Fruit fly (Drosophila melanogaster) whole organism, embryonic: ENCODE measurements around the gene CG13012.

ENCODE experiments used
- Asciz ChIP-seq: fragments of 200-800 bp; sonication (Bioruptor generic); optimal IDR thresholded peaks from 2 replicates; lab custom pipeline; 2017; ENCODE audit warnings: missing biosample characterization, mild to moderate bottlenecking, missing genetic modification characterization, missing genetic modification reagents
- Bdp1 ChIP-seq: fragments of 200-800 bp; sonication (Bioruptor generic); optimal IDR thresholded peaks from 3 replicates; lab custom pipeline; 2016; ENCODE audit warnings: missing biosample characterization, missing genetic modification characterization
- CG10654 ChIP-seq: fragments of 200-800 bp; sonication (Bioruptor generic); optimal IDR thresholded peaks from 2 replicates; lab custom pipeline; 2016; ENCODE audit warnings: missing biosample characterization, missing genetic modification characterization
- CG10959 ChIP-seq: fragments of 200-800 bp; sonication (Bioruptor generic); IDR thresholded peaks from 2 replicates; pipeline ENCODE4 v1.3.6; 2022; ENCODE audit warnings: missing biosample characterization, missing genetic modification characterization
- CG10979 ChIP-seq: fragments of 200-800 bp; sonication (Bioruptor generic); optimal IDR thresholded peaks from 2 replicates; lab custom pipeline; 2018; ENCODE audit warnings: missing biosample characterization, mild to moderate bottlenecking, missing genetic modification characterization, moderate library complexity
- CG11504 ChIP-seq: fragments of 200-800 bp; sonication (Bioruptor generic); optimal IDR thresholded peaks from 3 replicates; lab custom pipeline; 2019; ENCODE audit warnings: missing biosample characterization, mild to moderate bottlenecking, missing genetic modification characterization, moderate library complexity
- CG12219 ChIP-seq: fragments of 200-800 bp; sonication (Bioruptor generic); optimal IDR thresholded peaks from 3 replicates; lab custom pipeline; 2018; ENCODE audit warnings: missing biosample characterization, mild to moderate bottlenecking, missing genetic modification characterization
- CG12236 ChIP-seq: fragments of 200-800 bp; sonication (Bioruptor generic); optimal IDR thresholded peaks from 2 replicates; lab custom pipeline; 2016; ENCODE audit warnings: missing biosample characterization, missing genetic modification characterization
- CG12299 ChIP-seq: fragments of 200-800 bp; sonication (Bioruptor generic); optimal IDR thresholded peaks from 2 replicates; lab custom pipeline; 2018; ENCODE audit warnings: missing biosample characterization, mild to moderate bottlenecking, missing genetic modification characterization
- CG17186 ChIP-seq: fragments of 200-800 bp; sonication (Bioruptor generic); optimal IDR thresholded peaks from 3 replicates; lab custom pipeline; 2017; ENCODE audit warnings: missing biosample characterization, missing genetic modification reagents, missing genetic modification characterization
- CG18764 ChIP-seq: fragments of 200-800 bp; sonication (Bioruptor generic); optimal IDR thresholded peaks from 3 replicates; lab custom pipeline; 2016; ENCODE audit warnings: missing biosample characterization, missing genetic modification characterization
- CG2889 ChIP-seq: fragments of 200-800 bp; sonication (Bioruptor generic); IDR thresholded peaks from 3 replicates; pipeline ENCODE4 v1.3.6; 2022; ENCODE audit warnings: missing biosample characterization, missing genetic modification characterization
- CG3995 ChIP-seq: fragments of 200-800 bp; sonication (Bioruptor generic); optimal IDR thresholded peaks from 3 replicates; lab custom pipeline; 2016; ENCODE audit warnings: missing biosample characterization, missing genetic modification characterization
- CG4424 ChIP-seq: fragments of 200-800 bp; sonication (Bioruptor generic); optimal IDR thresholded peaks from 3 replicates; lab custom pipeline; 2016; ENCODE audit warnings: missing biosample characterization, missing genetic modification characterization
- CG4617 ChIP-seq: fragments of 200-800 bp; sonication (Bioruptor generic); optimal IDR thresholded peaks from 3 replicates; lab custom pipeline; 2016; ENCODE audit warnings: missing biosample characterization, missing genetic modification characterization, borderline replicate concordance
- CG4854 ChIP-seq: fragments of 200-800 bp; sonication (Bioruptor generic); optimal IDR thresholded peaks from 2 replicates; lab custom pipeline; 2016; ENCODE audit warnings: missing biosample characterization, missing genetic modification characterization, inconsistent platforms
- CG5245 ChIP-seq: fragments of 200-800 bp; sonication (Bioruptor generic); optimal IDR thresholded peaks from 3 replicates; lab custom pipeline; 2016; ENCODE audit warnings: missing biosample characterization, missing genetic modification characterization
- CG6254 ChIP-seq: fragments of 200-800 bp; sonication (Bioruptor generic); optimal IDR thresholded peaks from 3 replicates; lab custom pipeline; 2017; ENCODE audit warnings: mild to moderate bottlenecking, missing biosample characterization, missing genetic modification reagents, missing genetic modification characterization
- CG6683 ChIP-seq: fragments of 200-800 bp; sonication (Bioruptor generic); optimal IDR thresholded peaks from 2 replicates; lab custom pipeline; 2017; ENCODE audit warnings: missing biosample characterization, mild to moderate bottlenecking, missing genetic modification characterization, missing genetic modification reagents
- CG6689 ChIP-seq: fragments of 200-800 bp; sonication (Bioruptor generic); IDR thresholded peaks from 2 replicates; pipeline ENCODE4 v1.3.6; 2022; ENCODE audit warnings: missing biosample characterization, missing genetic modification characterization
- CG7745 ChIP-seq: fragments of 200-800 bp; sonication (Bioruptor generic); optimal IDR thresholded peaks from 2 replicates; lab custom pipeline; 2018; ENCODE audit warnings: missing biosample characterization, mild to moderate bottlenecking, missing genetic modification characterization, moderate library complexity
- CG8290 ChIP-seq, 3 experiments: fragments of 200-800 bp; sonication (Bioruptor generic); optimal IDR thresholded peaks; 2 replicates each; lab custom pipeline; 2016 to 2019; ENCODE audit warnings: missing biosample characterization in 3 of 3, missing genetic modification characterization in 3 of 3, mild to moderate bottlenecking in 2 of 3, moderate library complexity in 1 of 3
- Camta ChIP-seq: fragments of 200-800 bp; sonication (Bioruptor generic); optimal IDR thresholded peaks from 2 replicates; lab custom pipeline; 2016; ENCODE audit warnings: missing biosample characterization, missing genetic modification characterization
- Dfd ChIP-seq, 2 experiments: fragments of >200 bp; optimal IDR thresholded peaks; 2 replicates each; lab custom pipeline; 2017; ENCODE audit warnings: missing biosample characterization in 2 of 2, missing genetic modification characterization in 2 of 2
- Eip74EF ChIP-seq, 2 experiments: fragments of 200-800 bp in 1 of 2; fragments of >200 bp in 1 of 2; sonication (Bioruptor generic) in 1 of 2; optimal IDR thresholded peaks; 2 replicates each; lab custom pipeline; 2017 to 2019; ENCODE audit warnings: missing biosample characterization in 2 of 2, missing genetic modification characterization in 2 of 2, mild to moderate bottlenecking in 1 of 2, moderate library complexity in 1 of 2
- Ets97D ChIP-seq: fragments of 200-800 bp; sonication (Bioruptor generic); optimal IDR thresholded peaks from 3 replicates; lab custom pipeline; 2016; ENCODE audit warnings: missing biosample characterization, missing genetic modification characterization
- Gsc ChIP-seq: fragments of 200-800 bp; sonication (Bioruptor generic); IDR thresholded peaks from 2 replicates; pipeline ENCODE4 v1.3.6; 2022; ENCODE audit warnings: missing biosample characterization, missing genetic modification characterization
- Hand ChIP-seq: fragments of 200-800 bp; sonication (Bioruptor generic); optimal IDR thresholded peaks from 2 replicates; lab custom pipeline; 2017; ENCODE audit warnings: mild to moderate bottlenecking, missing biosample characterization, missing genetic modification reagents, missing genetic modification characterization
- Hey ChIP-seq: fragments of 200-800 bp; sonication (Bioruptor generic); optimal IDR thresholded peaks from 3 replicates; lab custom pipeline; 2018; ENCODE audit warnings: missing biosample characterization, mild to moderate bottlenecking, missing genetic modification characterization
- Sox102F ChIP-seq: fragments of 200-800 bp; sonication (Bioruptor generic); optimal IDR thresholded peaks from 2 replicates; lab custom pipeline; 2018; ENCODE audit warnings: missing biosample characterization, mild to moderate bottlenecking, missing genetic modification characterization, moderate library complexity
- Stat92E ChIP-seq, 3 experiments: fragments of >200 bp in 2 of 3; fragments of 200-800 bp in 1 of 3; sonication (Bioruptor generic) in 1 of 3; optimal IDR thresholded peaks; 2 replicates each; lab custom pipeline; 2017 to 2019; ENCODE audit warnings: missing biosample characterization in 3 of 3, missing genetic modification characterization in 3 of 3, mild to moderate bottlenecking in 1 of 3, moderate library complexity in 1 of 3
- bsh ChIP-seq, 2 experiments: fragments of 200-800 bp; sonication (Bioruptor generic); optimal IDR thresholded peaks; 2 replicates each; lab custom pipeline; 2017 to 2018; ENCODE audit warnings: mild to moderate bottlenecking in 2 of 2, missing biosample characterization in 2 of 2, missing genetic modification characterization in 2 of 2, moderate library complexity in 1 of 2
- dmrt11E ChIP-seq: fragments of 200-800 bp; sonication (Bioruptor generic); optimal IDR thresholded peaks from 3 replicates; lab custom pipeline; 2018; ENCODE audit warnings: missing biosample characterization, mild to moderate bottlenecking, missing genetic modification characterization, moderate library complexity
- fd3F ChIP-seq: fragments of 200-800 bp; sonication (Bioruptor generic); optimal IDR thresholded peaks from 2 replicates; lab custom pipeline; 2018; ENCODE audit warnings: missing biosample characterization, mild to moderate bottlenecking, missing genetic modification characterization, moderate library complexity
- fu2 ChIP-seq: fragments of 200-800 bp; sonication (Bioruptor generic); optimal IDR thresholded peaks from 2 replicates; lab custom pipeline; 2016; ENCODE audit warnings: missing biosample characterization, missing genetic modification characterization
- grau ChIP-seq: fragments of 200-800 bp; optimal IDR thresholded peaks from 3 replicates; lab custom pipeline; 2019; ENCODE audit warnings: missing biosample characterization, mild to moderate bottlenecking, missing genetic modification characterization, moderate library complexity
- gsb-n ChIP-seq: fragments of 200-800 bp; sonication (Bioruptor generic); optimal IDR thresholded peaks from 3 replicates; lab custom pipeline; 2018; ENCODE audit warnings: missing biosample characterization, mild to moderate bottlenecking, missing genetic modification characterization
- h ChIP-seq: fragments of >200 bp; optimal IDR thresholded peaks from 2 replicates; lab custom pipeline; 2017
- jumu ChIP-seq: fragments of 200-800 bp; sonication (Bioruptor generic); optimal IDR thresholded peaks from 3 replicates; lab custom pipeline; 2016; ENCODE audit warnings: missing biosample characterization, missing genetic modification characterization
- nerfin-1 ChIP-seq: fragments of 200-800 bp; sonication (Bioruptor generic); optimal IDR thresholded peaks from 3 replicates; lab custom pipeline; 2019; ENCODE audit warnings: missing biosample characterization, mild to moderate bottlenecking, missing genetic modification characterization, moderate library complexity
- nmo ChIP-seq: fragments of 200-800 bp; sonication (Bioruptor generic); optimal IDR thresholded peaks from 2 replicates; lab custom pipeline; 2018; ENCODE audit warnings: missing biosample characterization, mild to moderate bottlenecking, missing genetic modification characterization, moderate library complexity
- pfk ChIP-seq: fragments of 200-800 bp; sonication (Bioruptor generic); optimal IDR thresholded peaks from 2 replicates; lab custom pipeline; 2018; ENCODE audit warnings: missing biosample characterization, mild to moderate bottlenecking, missing genetic modification characterization, moderate library complexity
- pzg ChIP-seq: fragments of 200-800 bp; sonication (Bioruptor generic); optimal IDR thresholded peaks from 3 replicates; lab custom pipeline; 2018; ENCODE audit warnings: missing biosample characterization, mild to moderate bottlenecking, missing genetic modification characterization, moderate library complexity
- stc ChIP-seq: fragments of 200-800 bp; sonication (Bioruptor generic); IDR thresholded peaks from 2 replicates; pipeline ENCODE4 v1.3.6; 2022; ENCODE audit warnings: missing biosample characterization, missing genetic modification characterization

The CG13012 gene

dm6 chrX:16676653-16677052, at the start of gene CG13012:
Gene CG13012 (minus strand): TSS chrX:16676753.
- TF ChIP-seq Stat92E (GFP tag; optimal IDR thresholded peaks at IDR 0.05; lab: Kevin White, UChicago) = no peak

dm6 chrX:16724544-16724943, 48.0 kb upstream of the CG13012 start:
- TF ChIP-seq CG12299 (tag; lab: Kevin White, UChicago) = no peak
- no peak for TF ChIP-seq Hand (GFP tag; lab: Kevin White, UChicago)
- no peak for TF ChIP-seq Gsc (GFP tag; lab: Robert Waterston, UW)
- TF ChIP-seq CG4424 = no peak
- no peak for TF ChIP-seq CG4854 (GFP tag; lab: Kevin White, UChicago)
- TF ChIP-seq fu2 (GFP tag; lab: Kevin White, UChicago) = no peak
- TF ChIP-seq CG2889 (GFP tag; lab: Robert Waterston, UW) = no peak
- no peak for TF ChIP-seq CG4617 (GFP tag; lab: Kevin White, UChicago)
- no peak for TF ChIP-seq CG18764 (GFP tag; lab: Kevin White, UChicago)
- TF ChIP-seq CG7745 (tag; lab: Kevin White, UChicago) = no peak
- TF ChIP-seq CG6689 = no peak
- TF ChIP-seq Bdp1 (GFP tag; lab: Kevin White, UChicago) = no peak
- TF ChIP-seq CG11504 (tag; lab: Kevin White, UChicago) = no peak
- TF ChIP-seq nmo = no peak
- no peak for TF ChIP-seq jumu (GFP tag; lab: Kevin White, UChicago)
- TF ChIP-seq Eip74EF (GFP tag; optimal IDR thresholded peaks at IDR 0.05; lab: Kevin White, UChicago) = no peak

- TF ChIP-seq pfk (no peak), h (lab: Kevin White, UChicago) (no peak), Camta (GFP tag; lab: Kevin White, UChicago) (peak; percentile 68), CG8290 (GFP tag; optimal IDR thresholded peaks at IDR 0.05; lab: Kevin White, UChicago) (no peak), CG8290 (tag; optimal IDR thresholded peaks at IDR 0.05; lab: Kevin White, UChicago) (peak in 1 of 2 experiments; percentile 2), fd3F (GFP tag; lab: Kevin White, UChicago) (no peak), CG3995 (GFP tag; lab: Kevin White, UChicago) (no peak), bsh (GFP tag; optimal IDR thresholded peaks at IDR 0.05; lab: Kevin White, UChicago) (peak in 1 of 2 experiments; percentile 81), Sox102F (GFP tag; lab: Kevin White, UChicago) (peak; percentile 86), dmrt11E (tag; lab: Kevin White, UChicago) (peak; percentile 69), CG6683 (no peak), CG12219 (GFP tag; lab: Kevin White, UChicago) (peak; percentile 69), CG6254 (GFP tag; lab: Kevin White, UChicago) (no peak), gsb-n (peak; percentile 78), CG5245 (GFP tag; lab: Kevin White, UChicago) (no peak), Ets97D (no peak), CG10654 (peak; percentile 39), CG10979 (peak; percentile 65), Dfd (GFP tag; optimal IDR thresholded peaks at IDR 0.05; lab: Kevin White, UChicago) (no peak), CG17186 (no peak), CG10959 (GFP tag; lab: Robert Waterston, UW) (0 out of 2 replicates have a peak, but pooled peaks have one; percentile 24), Hey (no peak), nerfin-1 (tag; lab: Kevin White, UChicago) (peak; percentile 1), CG12236 (GFP tag; lab: Kevin White, UChicago) (peak; percentile 27), CG2889 (GFP tag; lab: Robert Waterston, UW) (no peak), Asciz (peak; percentile 32), grau (peak; percentile 89), stc (GFP tag; lab: Robert Waterston, UW) (peak; percentile 59), pzg (GFP tag; lab: Kevin White, UChicago) (no peak)
Measured at dm6 chrX:16723203-16724173, 46.9 kb upstream of the CG13012 start.
